Worm (Caenorhabditis elegans) whole organism, L4/young adult: Measurements from ENCODE around the gene nas-31.

Source experiments
- W03F9.2 ChIP-seq: fragments of 150-350 bp; optimal IDR thresholded peaks from 2 replicates; lab custom pipeline; 2014; ENCODE audit warnings: missing biosample characterization, missing genetic modification characterization
- him-1 ChIP-seq: sonication (generic microtip); optimal IDR thresholded peaks from 2 replicates; lab custom pipeline; 2016; ENCODE audit warnings: missing genotype, missing genetic modification reagents, missing genetic modification characterization, missing compliant biosample characterization

ce11 chrV:10947930-10948329, 26.3 kb upstream of the nas-31 start, which contains the start of gene F17C11.2:
- no peak for TF ChIP-seq W03F9.2 (tag; lab: Kevin White, UChicago)
- no peak for TF ChIP-seq him-1 (tag; lab: Kevin White, UChicago)
